Worm (Caenorhabditis elegans): ENCODE measurements around the gene F09E10.6.

ce11 chrX:1471232-1471631 lies 26.2 kb downstream of the F09E10.6 start:
- TF ChIP-seq tbx-8 (GFP tag; optimal IDR thresholded peaks at IDR 0.05), result no peak
- no peak for TF ChIP-seq unc-120 (tag; optimal IDR thresholded peaks at IDR 0.05; ENCODE audit: poor library complexity, severe bottlenecking)
